Worm (Caenorhabditis elegans): ENCODE results near the gene srd-45.

Gene srd-45

DNA sequence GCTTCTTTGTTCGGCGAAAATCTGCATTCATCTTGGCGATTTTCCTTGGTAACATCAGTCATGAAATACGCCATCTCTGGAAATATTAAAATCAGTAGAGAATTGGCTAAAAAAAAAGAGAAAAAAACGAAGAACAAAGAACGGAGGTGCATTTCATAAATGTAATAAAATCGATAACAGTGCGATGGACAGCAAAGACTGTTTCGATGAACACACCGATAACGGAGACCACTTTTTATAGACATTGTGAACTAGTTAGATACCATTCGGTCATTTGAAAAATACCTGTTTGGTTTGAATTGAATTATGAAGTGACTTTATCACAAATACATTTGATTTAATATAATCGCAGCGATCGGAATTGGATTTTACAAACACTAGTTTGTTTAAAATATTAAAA, 24.1 kb downstream of the srd-45 start, which contains the start of gene F42F12.4:
TSS of gene F42F12.4 (minus strand) at position 76 of the 400 bp plus-strand sequence.
- TF ChIP-seq aly-1 (tag; optimal IDR thresholded peaks at IDR 0.05) (no peak), hnd-1 (tag; optimal IDR thresholded peaks at IDR 0.05) (no peak), tbx-11 (GFP tag; IDR thresholded peaks at IDR 0.05) (no peak), tra-4 (tag; optimal IDR thresholded peaks at IDR 0.05) (no peak), scrt-1 (GFP tag; IDR thresholded peaks at IDR 0.05) (no peak), sea-1 (GFP tag; conservative IDR thresholded peaks at IDR 0.05) (no peak), pes-1 (GFP tag; IDR thresholded peaks at IDR 0.05) (no peak), ets-7 (tag; optimal IDR thresholded peaks at IDR 0.05) (no peak), hmg-4 (GFP tag; optimal IDR thresholded peaks at IDR 0.05) (no peak), ama-1 (optimal IDR thresholded peaks at IDR 0.05) (no peak), ceh-36 (tag; optimal IDR thresholded peaks at IDR 0.05) (no peak), flt-1 (GFP tag; IDR thresholded peaks at IDR 0.05) (no peak), F13C5.2 (tag; optimal IDR thresholded peaks at IDR 0.05) (no peak), hmbx-1 (tag; optimal IDR thresholded peaks at IDR 0.05) (no peak), tbx-37 (GFP tag; conservative IDR thresholded peaks at IDR 0.05) (no peak), B0310.2 (tag; optimal IDR thresholded peaks at IDR 0.05) (no peak)

DNA sequence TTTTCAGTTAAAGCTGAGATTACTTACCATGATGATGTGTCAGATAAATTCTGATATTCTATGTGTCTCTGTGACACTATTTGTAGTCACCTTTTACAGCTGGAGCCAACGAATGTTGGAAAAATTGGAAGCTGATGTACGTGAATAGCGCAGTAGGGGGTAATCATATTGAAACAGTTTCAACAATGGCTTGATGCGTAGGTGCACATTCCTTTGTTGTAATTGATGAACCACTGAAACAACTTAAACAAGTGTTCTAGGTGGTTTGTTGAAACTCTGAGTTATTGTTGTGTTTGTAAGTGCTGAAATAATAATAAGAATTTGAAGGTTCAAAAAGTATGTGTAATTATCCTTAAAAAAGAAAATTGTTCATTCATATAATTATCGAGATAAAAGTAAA, 27.8 kb downstream of the srd-45 start, which contains the start of gene nspc-12:
TSS of gene nspc-12 (minus strand) at position 101 of the 400 bp plus-strand sequence.
- no peak for TF ChIP-seq aly-1 (tag; optimal IDR thresholded peaks at IDR 0.05)

- TF ChIP-seq F13C5.2 (tag; optimal IDR thresholded peaks at IDR 0.05), result no peak
- TF ChIP-seq pes-1 (GFP tag; IDR thresholded peaks at IDR 0.05), result no peak
- TF ChIP-seq hnd-1 (tag; optimal IDR thresholded peaks at IDR 0.05), result no peak
- TF ChIP-seq tra-4 (tag; optimal IDR thresholded peaks at IDR 0.05), result no peak
- no peak for TF ChIP-seq hmbx-1 (tag; optimal IDR thresholded peaks at IDR 0.05)
- no peak for TF ChIP-seq ama-1 (optimal IDR thresholded peaks at IDR 0.05)
- no peak for TF ChIP-seq ets-7 (tag; optimal IDR thresholded peaks at IDR 0.05)
- no peak for TF ChIP-seq scrt-1 (GFP tag; IDR thresholded peaks at IDR 0.05)
- no peak for TF ChIP-seq B0310.2 (tag; optimal IDR thresholded peaks at IDR 0.05)
- TF ChIP-seq aly-1 (tag; optimal IDR thresholded peaks at IDR 0.05), result no peak
- TF ChIP-seq tbx-37 (GFP tag; conservative IDR thresholded peaks at IDR 0.05), result no peak
Observed at ce11 chrX:12357127-12357526, 28.4 kb downstream of the srd-45 start, which contains the start of gene nspc-13. Gene nspc-13, plus strand, starts transcription at chrX:12357427.

ce11 chrX:12358957-12359356, 30.2 kb downstream of the srd-45 start, which contains the start of gene nspc-14:
Gene nspc-14, minus strand, starts transcription at chrX:12359057.
- TF ChIP-seq tbx-11 (GFP tag; IDR thresholded peaks at IDR 0.05), result no peak
- no peak for TF ChIP-seq ets-7 (tag; optimal IDR thresholded peaks at IDR 0.05)
- TF ChIP-seq ama-1 (optimal IDR thresholded peaks at IDR 0.05), result no peak

DNA sequence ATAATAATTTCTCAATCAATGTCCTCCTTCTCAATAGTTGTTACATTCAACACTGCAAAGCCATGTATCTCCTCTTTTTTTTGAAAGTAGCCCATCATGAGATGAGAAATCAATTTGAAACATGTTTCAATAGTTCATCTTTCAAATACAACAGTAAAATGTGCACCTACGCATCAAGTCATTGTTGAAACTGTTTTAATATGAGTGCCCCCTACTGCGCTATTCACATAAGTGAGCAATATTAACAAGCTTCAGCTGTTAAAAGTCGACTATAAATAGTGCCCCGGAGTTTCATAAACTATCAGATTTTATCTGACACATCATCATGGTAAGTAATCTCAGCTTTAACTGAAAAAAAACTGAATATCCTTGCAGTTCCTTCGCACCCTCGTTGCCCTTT, 31.7 kb downstream of the srd-45 start, which contains the start of the genes nspc-15 and F19H6.6:
TSS of gene nspc-15 (plus strand) at position 301 of the 400 bp plus-strand sequence.
TSS of gene F19H6.6 (plus strand) at position 384 of the 400 bp plus-strand sequence.
- no peak for TF ChIP-seq scrt-1 (GFP tag; IDR thresholded peaks at IDR 0.05)
- TF ChIP-seq ama-1 (optimal IDR thresholded peaks at IDR 0.05), result no peak
- TF ChIP-seq B0310.2 (tag; optimal IDR thresholded peaks at IDR 0.05), result no peak
- TF ChIP-seq tbx-37 (GFP tag; conservative IDR thresholded peaks at IDR 0.05), result no peak
- TF ChIP-seq F13C5.2 (tag; optimal IDR thresholded peaks at IDR 0.05), result no peak
- no peak for TF ChIP-seq ceh-36 (tag; optimal IDR thresholded peaks at IDR 0.05)
- TF ChIP-seq ceh-13 (GFP tag; optimal IDR thresholded peaks at IDR 0.05), result no peak
- TF ChIP-seq pes-1 (GFP tag; IDR thresholded peaks at IDR 0.05), result no peak
- no peak for TF ChIP-seq aly-1 (tag; optimal IDR thresholded peaks at IDR 0.05)
- no peak for TF ChIP-seq ets-7 (tag; optimal IDR thresholded peaks at IDR 0.05)
- no peak for TF ChIP-seq flt-1 (GFP tag; IDR thresholded peaks at IDR 0.05)
- TF ChIP-seq hmbx-1 (tag; optimal IDR thresholded peaks at IDR 0.05), result no peak
- no peak for TF ChIP-seq sea-1 (GFP tag; conservative IDR thresholded peaks at IDR 0.05)
- TF ChIP-seq tbx-11 (GFP tag; IDR thresholded peaks at IDR 0.05), result no peak

DNA sequence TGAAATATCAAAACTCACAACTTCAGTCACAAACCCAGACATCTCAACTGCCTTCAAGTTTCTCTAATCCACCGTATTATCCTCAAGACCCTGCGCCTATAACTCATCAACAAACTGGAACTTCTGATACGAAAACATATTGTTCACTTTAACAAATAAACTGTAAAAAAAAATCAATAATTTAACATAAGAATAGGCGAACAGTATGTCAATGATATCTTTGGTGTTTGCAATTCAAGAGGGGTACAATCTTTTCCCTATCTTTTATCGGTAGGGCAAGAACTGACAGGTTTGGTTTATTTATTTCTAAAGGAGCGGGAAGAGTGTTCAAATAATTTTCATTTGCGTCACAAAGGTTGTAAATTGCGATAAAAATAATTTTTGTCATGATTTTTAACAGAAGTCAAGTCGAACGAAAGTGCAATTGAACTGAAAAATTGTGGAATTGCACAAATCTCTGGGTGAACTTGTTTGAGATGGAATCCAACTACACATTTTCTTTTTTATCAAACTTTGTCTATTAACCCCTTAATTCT, 34.2 kb downstream of the srd-45 start:
- TF ChIP-seq sea-1 (GFP tag; conservative IDR thresholded peaks at IDR 0.05) (no peak), tbx-37 (GFP tag; conservative IDR thresholded peaks at IDR 0.05) (no peak), F13C5.2 (tag; optimal IDR thresholded peaks at IDR 0.05) (peak; percentile 49), ceh-13 (GFP tag; optimal IDR thresholded peaks at IDR 0.05) (no peak), hnd-1 (tag; optimal IDR thresholded peaks at IDR 0.05) (no peak), scrt-1 (GFP tag; IDR thresholded peaks at IDR 0.05) (no peak), tra-4 (tag; optimal IDR thresholded peaks at IDR 0.05) (no peak), aly-1 (tag; optimal IDR thresholded peaks at IDR 0.05) (no peak)

ce11 chrX:12364804-12365203, 36.0 kb downstream of the srd-45 start, which contains the start of gene F19H6.5:
Gene F19H6.5, minus strand, starts transcription at chrX:12364904.
- TF ChIP-seq hmbx-1 (tag; optimal IDR thresholded peaks at IDR 0.05) (no peak), ets-7 (tag; optimal IDR thresholded peaks at IDR 0.05) (no peak), B0310.2 (tag; optimal IDR thresholded peaks at IDR 0.05) (no peak), hnd-1 (tag; optimal IDR thresholded peaks at IDR 0.05) (no peak), sea-1 (GFP tag; conservative IDR thresholded peaks at IDR 0.05) (no peak), ceh-13 (GFP tag; optimal IDR thresholded peaks at IDR 0.05) (no peak), F13C5.2 (tag; optimal IDR thresholded peaks at IDR 0.05) (no peak), ama-1 (optimal IDR thresholded peaks at IDR 0.05) (no peak), ceh-36 (tag; optimal IDR thresholded peaks at IDR 0.05) (no peak), flt-1 (GFP tag; IDR thresholded peaks at IDR 0.05) (no peak), scrt-1 (GFP tag; IDR thresholded peaks at IDR 0.05) (no peak), aly-1 (tag; optimal IDR thresholded peaks at IDR 0.05) (no peak)

- TF ChIP-seq hmbx-1 (tag; optimal IDR thresholded peaks at IDR 0.05), result no peak
- TF ChIP-seq flt-1 (GFP tag; IDR thresholded peaks at IDR 0.05), result no peak
- no peak for TF ChIP-seq ceh-36 (tag; optimal IDR thresholded peaks at IDR 0.05)
- no peak for TF ChIP-seq ama-1 (optimal IDR thresholded peaks at IDR 0.05)
- no peak for TF ChIP-seq pes-1 (GFP tag; IDR thresholded peaks at IDR 0.05)
- no peak for TF ChIP-seq tbx-37 (GFP tag; conservative IDR thresholded peaks at IDR 0.05)
- no peak for TF ChIP-seq hmg-4 (GFP tag; optimal IDR thresholded peaks at IDR 0.05)
- no peak for TF ChIP-seq scrt-1 (GFP tag; IDR thresholded peaks at IDR 0.05)
- no peak for TF ChIP-seq hnd-1 (tag; optimal IDR thresholded peaks at IDR 0.05)
- TF ChIP-seq tbx-11 (GFP tag; IDR thresholded peaks at IDR 0.05), result no peak
- no peak for TF ChIP-seq aly-1 (tag; optimal IDR thresholded peaks at IDR 0.05)
- no peak for TF ChIP-seq tra-4 (tag; optimal IDR thresholded peaks at IDR 0.05)
- TF ChIP-seq F13C5.2 (tag; optimal IDR thresholded peaks at IDR 0.05), result no peak
- TF ChIP-seq B0310.2 (tag; optimal IDR thresholded peaks at IDR 0.05), result no peak
- TF ChIP-seq ceh-13 (GFP tag; optimal IDR thresholded peaks at IDR 0.05), result no peak
- no peak for TF ChIP-seq ets-7 (tag; optimal IDR thresholded peaks at IDR 0.05)
- TF ChIP-seq sea-1 (GFP tag; conservative IDR thresholded peaks at IDR 0.05), result no peak
Observed at ce11 chrX:12365388-12365787, 36.6 kb downstream of the srd-45 start, which contains the start of gene F19H6.4. Gene F19H6.4, plus strand, starts transcription at chrX:12365688.

Measured in whole organism, early embryonic.